Fruit fly (Drosophila melanogaster) whole organism, embryonic: ENCODE data around the gene CG3662.

Experiments used
- Antp ChIP-seq: fragments of 200-800 bp; sonication (Bioruptor generic); optimal IDR thresholded peaks from 3 replicates; lab custom pipeline; 2016; ENCODE audit warnings: missing biosample characterization, missing genetic modification characterization
- Atf-2 ChIP-seq: fragments of 200-800 bp; sonication (Bioruptor generic); optimal IDR thresholded peaks from 2 replicates; lab custom pipeline; 2016; ENCODE audit warnings: missing biosample characterization, missing genetic modification characterization
- CG10147 ChIP-seq: fragments of 200-800 bp; sonication (Bioruptor generic); optimal IDR thresholded peaks from 2 replicates; lab custom pipeline; 2019; ENCODE audit warnings: missing biosample characterization, mild to moderate bottlenecking, missing genetic modification characterization, moderate library complexity
- CG10654 ChIP-seq: fragments of 200-800 bp; sonication (Bioruptor generic); optimal IDR thresholded peaks from 2 replicates; lab custom pipeline; 2016; ENCODE audit warnings: missing biosample characterization, missing genetic modification characterization
- CG11456 ChIP-seq: fragments of 200-800 bp; sonication (Bioruptor generic); IDR thresholded peaks from 3 replicates; pipeline ENCODE4 v1.3.6; 2022; ENCODE audit warnings: missing biosample characterization, missing genetic modification characterization
- CG11695 ChIP-seq: fragments of 200-800 bp; sonication (Bioruptor generic); IDR thresholded peaks from 3 replicates; pipeline ENCODE4 v1.3.6; 2022; ENCODE audit warnings: missing biosample characterization, missing genetic modification characterization
- CG12071 ChIP-seq: fragments of 200-800 bp; sonication (Bioruptor generic); optimal IDR thresholded peaks from 3 replicates; lab custom pipeline; 2018; ENCODE audit warnings: missing biosample characterization, mild to moderate bottlenecking, missing genetic modification characterization
- CG12391 ChIP-seq: fragments of 200-800 bp; sonication (Bioruptor generic); optimal IDR thresholded peaks from 3 replicates; lab custom pipeline; 2018; ENCODE audit warnings: missing biosample characterization, mild to moderate bottlenecking, missing genetic modification characterization, moderate library complexity
- CG12744 ChIP-seq: fragments of 200-800 bp; sonication (Bioruptor generic); optimal IDR thresholded peaks from 2 replicates; lab custom pipeline; 2016; ENCODE audit warnings: missing biosample characterization, missing genetic modification characterization
- CG15073 ChIP-seq: fragments of 200-800 bp; sonication (Bioruptor generic); optimal IDR thresholded peaks from 2 replicates; lab custom pipeline; 2016; ENCODE audit warnings: missing biosample characterization, missing genetic modification characterization
- CG15269 ChIP-seq: fragments of 200-800 bp; sonication (Bioruptor generic); optimal IDR thresholded peaks from 2 replicates; lab custom pipeline; 2018; ENCODE audit warnings: missing biosample characterization, mild to moderate bottlenecking, missing genetic modification characterization, moderate library complexity
- CG18764 ChIP-seq: fragments of 200-800 bp; sonication (Bioruptor generic); optimal IDR thresholded peaks from 3 replicates; lab custom pipeline; 2016; ENCODE audit warnings: missing biosample characterization, missing genetic modification characterization
- CG2120 ChIP-seq: fragments of 200-800 bp; sonication (Bioruptor generic); optimal IDR thresholded peaks from 3 replicates; lab custom pipeline; 2016; ENCODE audit warnings: missing biosample characterization, missing genetic modification characterization
- CG2889 ChIP-seq: fragments of 200-800 bp; sonication (Bioruptor generic); IDR thresholded peaks from 3 replicates; pipeline ENCODE4 v1.3.6; 2022; ENCODE audit warnings: missing biosample characterization, missing genetic modification characterization
- CG31224 ChIP-seq: fragments of 200-800 bp; sonication (Bioruptor generic); IDR thresholded peaks from 2 replicates; pipeline ENCODE4 v1.3.6; 2022; ENCODE audit warnings: missing biosample characterization, missing genetic modification characterization
- CG33213 ChIP-seq: fragments of 200-800 bp; sonication (Bioruptor generic); optimal IDR thresholded peaks from 3 replicates; lab custom pipeline; 2016; ENCODE audit warnings: missing biosample characterization, missing genetic modification characterization
- CG3407 ChIP-seq: fragments of 200-800 bp; sonication (Bioruptor generic); optimal IDR thresholded peaks from 2 replicates; lab custom pipeline; 2018; ENCODE audit warnings: missing biosample characterization, mild to moderate bottlenecking, missing genetic modification characterization
- CG34422 ChIP-seq: fragments of 200-800 bp; sonication (Bioruptor generic); IDR thresholded peaks from 3 replicates; pipeline ENCODE4 v1.3.6; 2022; ENCODE audit warnings: missing biosample characterization, missing genetic modification characterization
- CG4424 ChIP-seq: fragments of 200-800 bp; sonication (Bioruptor generic); optimal IDR thresholded peaks from 3 replicates; lab custom pipeline; 2016; ENCODE audit warnings: missing biosample characterization, missing genetic modification characterization
- CG5180 ChIP-seq: fragments of 200-800 bp; sonication (Bioruptor generic); optimal IDR thresholded peaks from 3 replicates; lab custom pipeline; 2017; ENCODE audit warnings: missing biosample characterization, missing genetic modification characterization, mild to moderate bottlenecking, moderate library complexity, missing genetic modification reagents
- CG7987 ChIP-seq: fragments of 200-800 bp; sonication (Bioruptor generic); optimal IDR thresholded peaks from 2 replicates; lab custom pipeline; 2018; ENCODE audit warnings: missing biosample characterization, mild to moderate bottlenecking, missing genetic modification characterization, moderate library complexity
- CG8924 ChIP-seq: fragments of 200-800 bp; optimal IDR thresholded peaks from 3 replicates; lab custom pipeline; 2019; ENCODE audit warnings: missing biosample characterization, mild to moderate bottlenecking, missing genetic modification characterization, moderate library complexity
- CG8944 ChIP-seq: fragments of 200-800 bp; sonication (Bioruptor generic); optimal IDR thresholded peaks from 3 replicates; lab custom pipeline; 2016; ENCODE audit warnings: missing biosample characterization, missing genetic modification characterization
- Dbx ChIP-seq: fragments of 200-800 bp; sonication (Bioruptor generic); IDR thresholded peaks from 3 replicates; pipeline ENCODE4 v1.3.6; 2022; ENCODE audit warnings: missing biosample characterization, missing genetic modification characterization
- HHEX ChIP-seq: fragments of 200-800 bp; sonication (Bioruptor generic); optimal IDR thresholded peaks from 3 replicates; lab custom pipeline; 2017; ENCODE audit warnings: missing biosample characterization, mild to moderate bottlenecking, missing genetic modification characterization, missing genetic modification reagents
- HLH4C ChIP-seq: fragments of 200-800 bp; sonication (Bioruptor generic); IDR thresholded peaks from 3 replicates; pipeline ENCODE4 v1.3.6; 2022; ENCODE audit warnings: missing biosample characterization, missing genetic modification characterization; ENCODE audit not compliant: partially characterized antibody
- Med ChIP-seq: fragments of 200-800 bp; sonication (Bioruptor generic); peaks from one replicate; lab custom pipeline; 2016; ENCODE audit warnings: missing biosample characterization, missing genetic modification characterization, mild to moderate bottlenecking, inconsistent platforms, moderate library complexity
- Oaz ChIP-seq: fragments of 200-800 bp; sonication (Bioruptor generic); IDR thresholded peaks from 2 replicates; pipeline ENCODE4 v1.3.6; 2022; ENCODE audit warnings: missing biosample characterization, missing genetic modification characterization
- Rfx ChIP-seq: fragments of 200-800 bp; sonication (Bioruptor generic); IDR thresholded peaks from 2 replicates; pipeline ENCODE4 v1.3.6; 2022; ENCODE audit warnings: missing biosample characterization, missing genetic modification characterization
- Sox102F ChIP-seq: fragments of 200-800 bp; sonication (Bioruptor generic); optimal IDR thresholded peaks from 2 replicates; lab custom pipeline; 2018; ENCODE audit warnings: missing biosample characterization, mild to moderate bottlenecking, missing genetic modification characterization, moderate library complexity
- Sry-δ ChIP-seq: fragments of 200-800 bp; sonication (Bioruptor generic); optimal IDR thresholded peaks from 2 replicates; lab custom pipeline; 2016; ENCODE audit warnings: missing biosample characterization, missing genetic modification characterization
- amos ChIP-seq: fragments of 200-800 bp; sonication (Bioruptor generic); IDR thresholded peaks from 2 replicates; pipeline ENCODE4 v1.3.6; 2022; ENCODE audit warnings: missing biosample characterization, missing genetic modification characterization; ENCODE audit not compliant: partially characterized antibody
- chinmo ChIP-seq: fragments of 200-800 bp; sonication (Bioruptor generic); IDR thresholded peaks from 4 replicates; pipeline ENCODE4 v1.3.6; 2022; ENCODE audit warnings: missing biosample characterization, missing genetic modification characterization; ENCODE audit not compliant: partially characterized antibody
- chn ChIP-seq: fragments of 200-800 bp; sonication (Bioruptor generic); optimal IDR thresholded peaks from 2 replicates; lab custom pipeline; 2016; ENCODE audit warnings: missing biosample characterization, missing genetic modification characterization
- crc ChIP-seq: fragments of 200-800 bp; sonication (Bioruptor generic); optimal IDR thresholded peaks from 2 replicates; lab custom pipeline; 2016; ENCODE audit warnings: missing biosample characterization, missing genetic modification characterization
- croc ChIP-seq: fragments of 200-800 bp; sonication (Bioruptor generic); conservative IDR thresholded peaks from 3 replicates; pipeline ENCODE4 v1.3.6; 2022; ENCODE audit warnings: missing biosample characterization, missing genetic modification characterization
- crol ChIP-seq: fragments of 200-800 bp; sonication (Bioruptor generic); IDR thresholded peaks from 2 replicates; pipeline ENCODE4 v1.3.6; 2022; ENCODE audit warnings: missing biosample characterization, missing genetic modification characterization
- fd96Cb ChIP-seq: fragments of 200-800 bp; sonication (Bioruptor generic); optimal IDR thresholded peaks from 2 replicates; lab custom pipeline; 2018; ENCODE audit warnings: missing biosample characterization, mild to moderate bottlenecking, missing genetic modification characterization, moderate library complexity
- gt ChIP-seq: fragments of 200-800 bp; sonication (Bioruptor generic); IDR thresholded peaks from 2 replicates; pipeline ENCODE4 v1.3.6; 2022; ENCODE audit warnings: missing biosample characterization, missing genetic modification characterization
- her ChIP-seq: fragments of 200-800 bp; sonication (Bioruptor generic); optimal IDR thresholded peaks from 2 replicates; lab custom pipeline; 2016; ENCODE audit warnings: missing biosample characterization, missing genetic modification characterization
- inv ChIP-seq: fragments of 200-800 bp; sonication (Bioruptor generic); IDR thresholded peaks from 2 replicates; pipeline ENCODE4 v1.3.6; 2022; ENCODE audit warnings: missing biosample characterization, missing genetic modification characterization; ENCODE audit not compliant: partially characterized antibody
- ken ChIP-seq: fragments of 200-800 bp; sonication (Bioruptor generic); IDR thresholded peaks from 3 replicates; pipeline ENCODE4 v1.3.6; 2022; ENCODE audit warnings: missing biosample characterization, missing genetic modification characterization
- klu ChIP-seq: fragments of 200-800 bp; sonication (Bioruptor generic); IDR thresholded peaks from 2 replicates; pipeline ENCODE4 v1.3.6; 2022; ENCODE audit warnings: missing biosample characterization, missing genetic modification characterization
- pho ChIP-seq: fragments of 200-800 bp; sonication (Bioruptor generic); optimal IDR thresholded peaks from 2 replicates; lab custom pipeline; 2016; ENCODE audit warnings: missing biosample characterization, missing genetic modification characterization
- prd ChIP-seq, 3 experiments: fragments of >200 bp in 2 of 3; fragments of 200-800 bp in 1 of 3; sonication (Bioruptor generic) in 1 of 3; optimal IDR thresholded peaks in 2 of 3; IDR thresholded peaks in 1 of 3; 2 replicates in 2 of 3; 3 replicates in 1 of 3; pipeline versions ENCODE4 v1.3.6 to Lab custom; 2017 to 2022; ENCODE audit warnings: missing biosample characterization in 1 of 3, missing genetic modification characterization in 1 of 3
- pzg ChIP-seq: fragments of 200-800 bp; sonication (Bioruptor generic); optimal IDR thresholded peaks from 3 replicates; lab custom pipeline; 2018; ENCODE audit warnings: missing biosample characterization, mild to moderate bottlenecking, missing genetic modification characterization, moderate library complexity
- schlank ChIP-seq: fragments of 200-800 bp; sonication (Bioruptor generic); optimal IDR thresholded peaks from 2 replicates; lab custom pipeline; 2018; ENCODE audit warnings: missing biosample characterization, mild to moderate bottlenecking, missing genetic modification characterization
- so ChIP-seq: fragments of 200-800 bp; sonication (Bioruptor generic); IDR thresholded peaks from 3 replicates; pipeline ENCODE4 v1.3.6; 2022; ENCODE audit warnings: missing biosample characterization, missing genetic modification characterization
- tio ChIP-seq: fragments of 200-800 bp; sonication (Bioruptor generic); optimal IDR thresholded peaks from 2 replicates; lab custom pipeline; 2017; ENCODE audit warnings: missing biosample characterization, missing genetic modification characterization, inconsistent platforms
- ttk ChIP-seq: fragments of 200-800 bp; sonication (Bioruptor generic); IDR thresholded peaks from 2 replicates; pipeline ENCODE4 v2.1.2; 2022; ENCODE audit warnings: missing biosample characterization, missing genetic modification characterization
- tx ChIP-seq: fragments of 200-800 bp; sonication (Bioruptor generic); optimal IDR thresholded peaks from 2 replicates; lab custom pipeline; 2016; ENCODE audit warnings: missing biosample characterization, missing genetic modification characterization

CG3662 gene

DNA sequence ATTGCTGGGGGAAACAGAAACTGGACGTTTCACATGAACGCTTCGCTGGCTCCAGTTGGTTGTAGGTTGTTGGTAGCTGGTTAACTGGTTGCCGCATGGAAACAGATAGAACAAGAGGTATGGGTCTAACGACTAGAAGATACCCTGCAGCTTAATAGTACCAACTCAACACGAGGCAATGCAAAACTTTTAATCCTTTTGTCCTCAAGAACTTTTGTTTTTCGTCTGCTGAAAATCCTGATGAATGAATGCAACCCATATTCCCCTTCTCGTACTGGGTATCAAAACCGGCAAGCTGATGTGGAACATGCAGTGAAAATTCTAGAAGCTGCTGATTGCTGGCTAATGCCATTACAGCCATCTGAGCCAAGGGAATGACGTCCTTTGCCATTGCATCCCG lies 16.9 kb downstream of the CG3662 start (continued):
- TF ChIP-seq CG4424 (GFP tag; lab: Kevin White, UChicago) = no peak
- TF ChIP-seq CG5180 (GFP tag; lab: Kevin White, UChicago) = no peak
- no peak for TF ChIP-seq HLH4C (GFP tag; lab: Robert Waterston, UW)
- TF ChIP-seq klu (GFP tag; lab: Robert Waterston, UW) = no peak
- no peak for TF ChIP-seq schlank (tag; lab: Kevin White, UChicago)
- TF ChIP-seq CG12391 (tag; lab: Kevin White, UChicago) = peak; percentile 53
- TF ChIP-seq Med = peak; percentile 80
- TF ChIP-seq her (GFP tag; lab: Kevin White, UChicago) = no peak
- TF ChIP-seq Dbx (GFP tag; lab: Robert Waterston, UW) = no peak
- TF ChIP-seq CG12071 = no peak
- TF ChIP-seq crc (GFP tag; lab: Kevin White, UChicago) = no peak
- TF ChIP-seq CG11456 = 0 out of 3 replicates have a peak, but pooled peaks have one; percentile 37
- peak; percentile 59 for TF ChIP-seq CG2120 (GFP tag; lab: Kevin White, UChicago)
- peak; percentile 14 for TF ChIP-seq CG3407 (GFP tag; lab: Kevin White, UChicago)
- TF ChIP-seq CG10147 = no peak
- no peak for TF ChIP-seq prd (optimal IDR thresholded peaks at IDR 0.05; lab: Kevin White, UChicago)
- TF ChIP-seq prd (GFP tag; IDR thresholded peaks at IDR 0.05; lab: Robert Waterston, UW) = peak; percentile 29; the same call in 1 of the 3 replicates
- TF ChIP-seq CG8924 = peak; percentile 37
- no peak for TF ChIP-seq HHEX (GFP tag; lab: Kevin White, UChicago)
- TF ChIP-seq crol = no peak
- no peak for TF ChIP-seq CG34422
- no peak for TF ChIP-seq CG7987
- peak; percentile 54 for TF ChIP-seq Atf-2
- peak; percentile 36 for TF ChIP-seq Antp (GFP tag; lab: Kevin White, UChicago)
- TF ChIP-seq CG8944 (GFP tag; lab: Kevin White, UChicago) = peak; percentile 52
- TF ChIP-seq so (GFP tag; lab: Robert Waterston, UW) = no peak
- no peak; the same call in 2 of the 3 replicates for TF ChIP-seq croc
- no peak for TF ChIP-seq tx
- TF ChIP-seq chn (GFP tag; lab: Kevin White, UChicago) = peak; percentile 64
- TF ChIP-seq CG10654 (GFP tag; lab: Kevin White, UChicago) = no peak
- no peak for TF ChIP-seq CG12744 (GFP tag; lab: Kevin White, UChicago)
- no peak for TF ChIP-seq pzg (GFP tag; lab: Kevin White, UChicago)
- TF ChIP-seq CG31224 = no peak
- TF ChIP-seq CG33213 (GFP tag; lab: Kevin White, UChicago) = no peak
- TF ChIP-seq CG11695 (GFP tag; lab: Robert Waterston, UW) = 0 out of 3 replicates have a peak, but pooled peaks have one; percentile 8
- TF ChIP-seq CG15269 (tag; lab: Kevin White, UChicago) = peak; percentile 53
- no peak for TF ChIP-seq gt
- TF ChIP-seq chinmo (GFP tag; lab: Robert Waterston, UW) = 0 out of 4 replicates have a peak, but pooled peaks have one; percentile 7
- TF ChIP-seq CG18764 = no peak
- TF ChIP-seq CG15073 (GFP tag; lab: Kevin White, UChicago) = no peak
- no peak for TF ChIP-seq ken
- TF ChIP-seq amos = no peak
- no peak for TF ChIP-seq inv (GFP tag; lab: Robert Waterston, UW)
- no peak for TF ChIP-seq pho (GFP tag; lab: Kevin White, UChicago)
- no peak for TF ChIP-seq ttk (GFP tag; lab: Robert Waterston, UW)
- TF ChIP-seq tio (GFP tag; lab: Kevin White, UChicago) = peak; percentile 29
- TF ChIP-seq fd96Cb (tag; lab: Kevin White, UChicago) = peak; percentile 34
- TF ChIP-seq CG2889 (GFP tag; lab: Robert Waterston, UW) = 0 out of 3 replicates have a peak, but pooled peaks have one; percentile 34
- TF ChIP-seq Sox102F (GFP tag; lab: Kevin White, UChicago) = peak; percentile 67
- TF ChIP-seq Sry-δ (GFP tag; lab: Kevin White, UChicago) = no peak
- TF ChIP-seq Oaz (GFP tag; lab: Robert Waterston, UW) = 0 out of 2 replicates have a peak, but pooled peaks have one; percentile 15
- TF ChIP-seq Rfx (GFP tag; lab: Robert Waterston, UW) = no peak
